Worm (Caenorhabditis elegans): ENCODE data around the gene col-133.

DNA sequence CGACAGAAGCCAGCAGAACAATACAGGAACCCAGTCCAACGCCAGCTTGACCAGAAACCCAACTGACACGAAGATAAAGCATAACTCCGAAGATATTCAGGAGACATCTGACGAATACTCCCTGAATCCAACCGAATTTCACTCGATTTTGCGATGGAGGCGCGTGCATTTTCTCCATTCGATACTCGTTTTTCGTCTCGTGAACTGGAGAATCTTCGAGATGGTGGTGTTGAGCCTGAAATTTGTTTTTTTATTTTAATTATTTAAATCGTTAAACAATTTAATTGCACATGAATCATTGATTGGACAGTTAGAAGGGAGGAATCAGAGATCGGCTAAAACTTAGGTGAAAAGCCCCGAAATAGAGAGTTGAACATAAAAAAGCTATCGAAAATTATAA is 15.2 kb upstream of the col-133 start:
- no peak for TF ChIP-seq skn-1 (tag; optimal IDR thresholded peaks at IDR 0.05)
- no peak for TF ChIP-seq nhr-11 (tag; optimal IDR thresholded peaks at IDR 0.05)

Measured in whole organism, L2 larva.